Worm (Caenorhabditis elegans) whole organism, young adult: Measurements from ENCODE around the gene C25F9.9.

ENCODE experiments used
- F22D6.2 ChIP-seq: sonication (generic microtip); optimal IDR thresholded peaks from 2 replicates; lab custom pipeline; 2016; ENCODE audit warnings: mild to moderate bottlenecking, missing genetic modification characterization, missing compliant biosample characterization
- F37B4.10 ChIP-seq: fragments of 200-800 bp; sonication (Bioruptor generic); IDR thresholded peaks from 2 replicates; pipeline ENCODE4 v1.3.6; 2022; ENCODE audit warnings: missing genetic modification characterization, missing compliant biosample characterization
- F55B11.4 ChIP-seq: sonication (generic microtip); optimal IDR thresholded peaks from 2 replicates; lab custom pipeline; 2016; ENCODE audit warnings: missing compliant biosample characterization, missing genetic modification characterization, borderline replicate concordance; ENCODE audit not compliant: insufficient read depth
- Y95B8A.8 ChIP-seq: fragments of 200-800 bp; sonication (Bioruptor generic); IDR thresholded peaks from 2 replicates; pipeline ENCODE4 v1.3.6; 2022; ENCODE audit warnings: missing genetic modification reagents, missing genetic modification characterization, missing compliant biosample characterization
- him-1 ChIP-seq: sonication (generic microtip); optimal IDR thresholded peaks from 2 replicates; lab custom pipeline; 2016; ENCODE audit warnings: missing genotype, missing genetic modification reagents, missing genetic modification characterization, missing compliant biosample characterization
- mcd-1 ChIP-seq: fragments of 200-800 bp; sonication (Bioruptor generic); IDR thresholded peaks from 2 replicates; pipeline ENCODE4 v1.3.6; 2022; ENCODE audit warnings: missing genetic modification reagents, missing genetic modification characterization, missing compliant biosample characterization
- nfya-2 ChIP-seq: fragments of 200-800 bp; sonication (Bioruptor generic); IDR thresholded peaks from 2 replicates; pipeline ENCODE4 v1.3.6; 2022; ENCODE audit warnings: missing genetic modification reagents, missing genetic modification characterization, missing compliant biosample characterization
- pha-4 ChIP-seq: fragments of 150-350 bp; sonication (generic microtip); optimal IDR thresholded peaks from 2 replicates; lab custom pipeline; 2014; ENCODE audit warnings: missing biosample characterization, missing genetic modification reagents, missing genetic modification characterization
- repo-1 ChIP-seq: sonication (generic microtip); optimal IDR thresholded peaks from 2 replicates; lab custom pipeline; 2017; ENCODE audit warnings: mild to moderate bottlenecking, missing genetic modification characterization, missing compliant biosample characterization
- unc-130 ChIP-seq: sonication (generic microtip); optimal IDR thresholded peaks from 2 replicates; lab custom pipeline; 2016; ENCODE audit warnings: missing genetic modification reagents, missing genetic modification characterization, missing compliant biosample characterization

- TF ChIP-seq F22D6.2 (no peak), pha-4 (no peak), Y95B8A.8 (GFP tag; lab: Robert Waterston, UW) (no peak), him-1 (tag; lab: Kevin White, UChicago) (no peak), mcd-1 (GFP tag; lab: Robert Waterston, UW) (no peak), F37B4.10 (GFP tag; lab: Robert Waterston, UW) (no peak), unc-130 (GFP tag; lab: Kevin White, UChicago) (no peak), nfya-2 (GFP tag; lab: Robert Waterston, UW) (no peak), F55B11.4 (tag; lab: Kevin White, UChicago) (no peak), repo-1 (tag; lab: Kevin White, UChicago) (no peak)
Observed at ce11 chrV:19398396-19398795, 18.0 kb upstream of the C25F9.9 start.
